Worm (Caenorhabditis elegans): ENCODE data around the gene F54C9.7.
A peak's percentile ranks its signal among the peaks of the same experiment; 100 is the strongest.

The F54C9.7 gene

ce11 chrII:8573044-8573443 is at the start of gene F54C9.7:
TSS of gene F54C9.7 (plus strand) at chrII:8573344.
- TF ChIP-seq elt-2 (tag; optimal IDR thresholded peaks at IDR 0.05) = no peak
- TF ChIP-seq madf-2 (tag; optimal IDR thresholded peaks at IDR 0.05) = no peak
- TF ChIP-seq hlh-8 (tag; optimal IDR thresholded peaks at IDR 0.05) = no peak
- TF ChIP-seq K02D7.2 (tag; optimal IDR thresholded peaks at IDR 0.05) = no peak
- TF ChIP-seq ceh-14 (tag; optimal IDR thresholded peaks at IDR 0.05) = no peak
- TF ChIP-seq nfya-1 (tag; optimal IDR thresholded peaks at IDR 0.05) = no peak
- no peak for TF ChIP-seq C38D4.7 (GFP tag; optimal IDR thresholded peaks at IDR 0.05)
- no peak for TF ChIP-seq ztf-16 (tag; optimal IDR thresholded peaks at IDR 0.05)

- TF ChIP-seq elt-4 (tag; optimal IDR thresholded peaks at IDR 0.05) = no peak
- TF ChIP-seq npax-4 (tag; optimal IDR thresholded peaks at IDR 0.05) = no peak
- no peak for TF ChIP-seq gmeb-2 (tag; optimal IDR thresholded peaks at IDR 0.05)
- no peak for TF ChIP-seq ceh-48 (tag; optimal IDR thresholded peaks at IDR 0.05)
- no peak for TF ChIP-seq dmd-4 (tag; optimal IDR thresholded peaks at IDR 0.05; ENCODE audit: borderline replicate concordance)
- no peak for TF ChIP-seq ceh-31 (tag; optimal IDR thresholded peaks at IDR 0.05)
- TF ChIP-seq unc-55 (GFP tag; optimal IDR thresholded peaks at IDR 0.05) = no peak
- TF ChIP-seq hlh-13 (GFP tag; optimal IDR thresholded peaks at IDR 0.05) = no peak
- no peak for TF ChIP-seq Y22D7AL.16 (tag; optimal IDR thresholded peaks at IDR 0.05)
- no peak for TF ChIP-seq ceh-6 (GFP tag; optimal IDR thresholded peaks at IDR 0.05)
- TF ChIP-seq ceh-19 (GFP tag; optimal IDR thresholded peaks at IDR 0.05) = no peak
- TF ChIP-seq eyg-1 (tag; optimal IDR thresholded peaks at IDR 0.05) = no peak
- TF ChIP-seq unc-42 (tag; optimal IDR thresholded peaks at IDR 0.05) = no peak
- TF ChIP-seq unc-86 (tag; optimal IDR thresholded peaks at IDR 0.05) = no peak
- TF ChIP-seq nhr-11 (tag; optimal IDR thresholded peaks at IDR 0.05) = no peak
- TF ChIP-seq lim-6 (tag; optimal IDR thresholded peaks at IDR 0.05) = no peak
- no peak for TF ChIP-seq ceh-9 (tag; optimal IDR thresholded peaks at IDR 0.05)
- no peak for TF ChIP-seq ama-1 (optimal IDR thresholded peaks at IDR 0.05)
- no peak for TF ChIP-seq ahr-1 (tag; optimal IDR thresholded peaks at IDR 0.05)
- TF ChIP-seq hlh-15 (tag; optimal IDR thresholded peaks at IDR 0.05) = no peak
Measured at ce11 chrII:8525133-8525736, 47.9 kb upstream of the F54C9.7 start, which contains the start of the genes prp-9 and mrps-18B. TSS of gene prp-9 (minus strand) at chrII:8525396. TSS of gene mrps-18B (plus strand) at chrII:8525681.

ce11 chrII:8529176-8529698 is 43.9 kb upstream of the F54C9.7 start:
- TF ChIP-seq ahr-1 (tag; optimal IDR thresholded peaks at IDR 0.05) = no peak
- no peak for TF ChIP-seq pat-9 (tag; optimal IDR thresholded peaks at IDR 0.05)
- TF ChIP-seq rnt-1 (tag; optimal IDR thresholded peaks at IDR 0.05) = peak; percentile 2
- TF ChIP-seq K02D7.2 (tag; optimal IDR thresholded peaks at IDR 0.05) = no peak
- TF ChIP-seq ref-2 (tag; optimal IDR thresholded peaks at IDR 0.05) = peak; percentile 13

- TF ChIP-seq syd-9 (tag; optimal IDR thresholded peaks at IDR 0.05) = no peak
- TF ChIP-seq hlh-13 (GFP tag; optimal IDR thresholded peaks at IDR 0.05) = no peak
- no peak for TF ChIP-seq pax-1 (tag; optimal IDR thresholded peaks at IDR 0.05)
- TF ChIP-seq pha-4 (tag; optimal IDR thresholded peaks at IDR 0.05) = no peak
- TF ChIP-seq madf-2 (tag; optimal IDR thresholded peaks at IDR 0.05) = no peak
- no peak for TF ChIP-seq ceh-18 (tag; optimal IDR thresholded peaks at IDR 0.05)
- TF ChIP-seq elt-2 (tag; optimal IDR thresholded peaks at IDR 0.05) = no peak
- TF ChIP-seq ceh-19 (GFP tag; optimal IDR thresholded peaks at IDR 0.05) = no peak
- no peak for TF ChIP-seq odd-2 (tag; optimal IDR thresholded peaks at IDR 0.05)
- TF ChIP-seq eyg-1 (tag; optimal IDR thresholded peaks at IDR 0.05) = no peak
- no peak for TF ChIP-seq zip-5 (tag; optimal IDR thresholded peaks at IDR 0.05)
Measured at ce11 chrII:8531181-8531759, 41.9 kb upstream of the F54C9.7 start, which contains the start of gene gldi-7. TSS of gene gldi-7 (minus strand) at chrII:8531222.
